Fruit fly (Drosophila melanogaster) whole organism, prepupa: Measurements from ENCODE around the gene salt.

Experiments used
- Blimp-1 ChIP-seq: fragments of 200-800 bp; sonication (Bioruptor generic); optimal IDR thresholded peaks from 3 replicates; lab custom pipeline; 2017; ENCODE audit warnings: missing biosample characterization, missing genetic modification characterization, mild to moderate bottlenecking, moderate library complexity, missing genetic modification reagents
- CG10669 ChIP-seq: fragments of 200-800 bp; sonication (Bioruptor generic); optimal IDR thresholded peaks from 3 replicates; lab custom pipeline; 2018; ENCODE audit warnings: missing biosample characterization, mild to moderate bottlenecking, missing genetic modification characterization, moderate library complexity
- CG11762 ChIP-seq: fragments of 200-800 bp; sonication (Bioruptor generic); optimal IDR thresholded peaks from 3 replicates; lab custom pipeline; 2016; ENCODE audit warnings: missing biosample characterization, missing genetic modification characterization; ENCODE audit not compliant: insufficient read depth
- CG11902 ChIP-seq: fragments of 200-800 bp; sonication (Bioruptor generic); optimal IDR thresholded peaks from 3 replicates; lab custom pipeline; 2016; ENCODE audit warnings: missing biosample characterization, missing genetic modification characterization
- CG15336 ChIP-seq: fragments of 200-800 bp; sonication (Bioruptor generic); IDR thresholded peaks from 2 replicates; pipeline ENCODE4 v1.3.6; 2022; ENCODE audit warnings: missing biosample characterization, missing genetic modification characterization
- CG1621 ChIP-seq: fragments of 200-800 bp; sonication (Bioruptor generic); optimal IDR thresholded peaks from 3 replicates; lab custom pipeline; 2018; ENCODE audit warnings: missing biosample characterization, mild to moderate bottlenecking, missing genetic modification characterization
- CG16779 ChIP-seq: fragments of 200-800 bp; sonication (Bioruptor generic); optimal IDR thresholded peaks from 3 replicates; lab custom pipeline; 2017; ENCODE audit warnings: missing biosample characterization, mild to moderate bottlenecking, missing genetic modification characterization
- CG3032 ChIP-seq: fragments of 200-800 bp; optimal IDR thresholded peaks from 2 replicates; lab custom pipeline; 2019; ENCODE audit warnings: missing biosample characterization, mild to moderate bottlenecking, missing genetic modification characterization, moderate library complexity
- CG32006 ChIP-seq: fragments of 200-800 bp; sonication (Bioruptor generic); optimal IDR thresholded peaks from 3 replicates; lab custom pipeline; 2017; ENCODE audit warnings: missing biosample characterization, mild to moderate bottlenecking, missing genetic modification characterization
- CG3919 ChIP-seq: fragments of 200-800 bp; sonication (Bioruptor generic); optimal IDR thresholded peaks from 3 replicates; lab custom pipeline; 2016; ENCODE audit warnings: missing biosample characterization, missing genetic modification characterization
- CG4318 ChIP-seq: fragments of 200-800 bp; sonication (Bioruptor generic); optimal IDR thresholded peaks from 3 replicates; lab custom pipeline; 2017; ENCODE audit warnings: missing biosample characterization, mild to moderate bottlenecking, missing genetic modification characterization
- CG6163 ChIP-seq: fragments of 200-800 bp; sonication (Bioruptor generic); IDR thresholded peaks from 3 replicates; pipeline ENCODE4 v1.3.6; 2022; ENCODE audit warnings: missing biosample characterization, missing genetic modification characterization
- CG6276 ChIP-seq: fragments of 200-800 bp; sonication (Bioruptor generic); optimal IDR thresholded peaks from 2 replicates; lab custom pipeline; 2017; ENCODE audit warnings: missing biosample characterization, mild to moderate bottlenecking, missing genetic modification characterization
- CG6792 ChIP-seq: fragments of 200-800 bp; sonication (Bioruptor generic); optimal IDR thresholded peaks from 3 replicates; lab custom pipeline; 2016; ENCODE audit warnings: missing biosample characterization, missing genetic modification characterization
- CG6854 ChIP-seq: fragments of 200-800 bp; sonication (Bioruptor generic); optimal IDR thresholded peaks from 2 replicates; lab custom pipeline; 2017; ENCODE audit warnings: missing biosample characterization, mild to moderate bottlenecking, missing genetic modification characterization
- CG7368 ChIP-seq: fragments of 200-800 bp; sonication (Bioruptor generic); optimal IDR thresholded peaks from 3 replicates; lab custom pipeline; 2016; ENCODE audit warnings: missing biosample characterization, missing genetic modification characterization
- CG8319 ChIP-seq: fragments of 200-800 bp; sonication (Bioruptor generic); optimal IDR thresholded peaks from 3 replicates; lab custom pipeline; 2016; ENCODE audit warnings: missing biosample characterization, missing genetic modification characterization
- CG8632 ChIP-seq: fragments of 200-800 bp; sonication (Bioruptor generic); optimal IDR thresholded peaks from 3 replicates; lab custom pipeline; 2016; ENCODE audit warnings: missing biosample characterization, missing genetic modification characterization
- CG9139 ChIP-seq: fragments of 200-800 bp; sonication (Bioruptor generic); optimal IDR thresholded peaks from 3 replicates; lab custom pipeline; 2017; ENCODE audit warnings: missing biosample characterization, mild to moderate bottlenecking, missing genetic modification characterization
- Eip75B ChIP-seq: fragments of 200-800 bp; sonication (Bioruptor generic); optimal IDR thresholded peaks from 3 replicates; lab custom pipeline; 2016; ENCODE audit warnings: missing biosample characterization, missing genetic modification characterization
- Eip78C ChIP-seq: fragments of 200-800 bp; sonication (Bioruptor generic); peaks from one replicate; lab custom pipeline; 2016; ENCODE audit warnings: missing biosample characterization, missing genetic modification characterization
- Eip93F ChIP-seq: fragments of 200-800 bp; sonication (Bioruptor generic); optimal IDR thresholded peaks from 2 replicates; lab custom pipeline; 2016; ENCODE audit warnings: missing biosample characterization, mild to moderate bottlenecking, missing genetic modification characterization
- Gug ChIP-seq: fragments of 200-800 bp; sonication (Bioruptor generic); IDR thresholded peaks from 2 replicates; pipeline ENCODE4 v1.3.6; 2022; ENCODE audit warnings: missing biosample characterization, missing genetic modification characterization
- Hr4 ChIP-seq: fragments of 200-800 bp; sonication (Bioruptor generic); optimal IDR thresholded peaks from 3 replicates; lab custom pipeline; 2016; ENCODE audit warnings: missing biosample characterization, missing genetic modification characterization
- Lpt ChIP-seq: fragments of 200-800 bp; sonication (Bioruptor generic); optimal IDR thresholded peaks from 3 replicates; lab custom pipeline; 2016; ENCODE audit warnings: missing biosample characterization, missing genetic modification characterization
- OdsH ChIP-seq: fragments of 200-800 bp; sonication (Bioruptor generic); optimal IDR thresholded peaks from 3 replicates; lab custom pipeline; 2016; ENCODE audit warnings: missing biosample characterization, missing genetic modification characterization
- Smox ChIP-seq: fragments of 200-800 bp; sonication (Bioruptor generic); optimal IDR thresholded peaks from 3 replicates; lab custom pipeline; 2016; ENCODE audit warnings: missing biosample characterization, missing genetic modification characterization
- Sox102F ChIP-seq: fragments of 200-800 bp; sonication (Bioruptor generic); optimal IDR thresholded peaks from 2 replicates; lab custom pipeline; 2016; ENCODE audit warnings: missing biosample characterization, mild to moderate bottlenecking, missing genetic modification characterization
- Sox14 ChIP-seq: fragments of 200-800 bp; sonication (Bioruptor generic); optimal IDR thresholded peaks from 3 replicates; lab custom pipeline; 2016; ENCODE audit warnings: missing biosample characterization, missing genetic modification characterization
- Sox15 ChIP-seq: fragments of 200-800 bp; sonication (Bioruptor generic); optimal IDR thresholded peaks from 3 replicates; lab custom pipeline; 2016; ENCODE audit warnings: missing biosample characterization, missing genetic modification characterization
- achi ChIP-seq: fragments of 200-800 bp; sonication (Bioruptor generic); optimal IDR thresholded peaks from 3 replicates; lab custom pipeline; 2016; ENCODE audit warnings: missing biosample characterization, missing genetic modification characterization
- acj6 ChIP-seq: fragments of 200-800 bp; sonication (Bioruptor generic); optimal IDR thresholded peaks from 3 replicates; lab custom pipeline; 2016; ENCODE audit warnings: missing biosample characterization, missing genetic modification characterization
- dsx ChIP-seq: fragments of 200-800 bp; optimal IDR thresholded peaks from 3 replicates; lab custom pipeline; 2019; ENCODE audit warnings: missing biosample characterization, mild to moderate bottlenecking, missing genetic modification characterization, moderate library complexity; ENCODE audit not compliant: poor library complexity, severe bottlenecking
- esn ChIP-seq: fragments of 200-800 bp; sonication (Bioruptor generic); optimal IDR thresholded peaks from 2 replicates; lab custom pipeline; 2016; ENCODE audit warnings: missing biosample characterization, mild to moderate bottlenecking, missing genetic modification characterization, moderate library complexity
- fkh ChIP-seq: fragments of 200-800 bp; sonication (Bioruptor generic); optimal IDR thresholded peaks from 3 replicates; lab custom pipeline; 2017; ENCODE audit warnings: missing biosample characterization, mild to moderate bottlenecking, missing genetic modification characterization, moderate library complexity
- lz ChIP-seq: fragments of 200-800 bp; sonication (Bioruptor generic); optimal IDR thresholded peaks from 3 replicates; lab custom pipeline; 2016; ENCODE audit warnings: missing biosample characterization, missing genetic modification characterization
- pdm3 ChIP-seq: fragments of 200-800 bp; sonication (Bioruptor generic); optimal IDR thresholded peaks from 3 replicates; lab custom pipeline; 2016; ENCODE audit warnings: missing biosample characterization, missing genetic modification characterization
- salr ChIP-seq, 2 experiments: fragments of 200-800 bp; sonication (Bioruptor generic); optimal IDR thresholded peaks; 3 replicates each; lab custom pipeline; 2016 to 2018; ENCODE audit warnings: missing biosample characterization in 2 of 2, missing genetic modification characterization in 2 of 2, mild to moderate bottlenecking in 1 of 2
- spab ChIP-seq: fragments of 200-800 bp; sonication (Bioruptor generic); optimal IDR thresholded peaks from 2 replicates; lab custom pipeline; 2017; ENCODE audit warnings: missing biosample characterization, mild to moderate bottlenecking, missing genetic modification characterization, missing genetic modification reagents
- svp ChIP-seq: fragments of 200-800 bp; sonication (Bioruptor generic); peaks from one replicate; lab custom pipeline; 2016; ENCODE audit warnings: missing biosample characterization, missing genetic modification characterization
- vri ChIP-seq: fragments of 200-800 bp; sonication (Bioruptor generic); optimal IDR thresholded peaks from 3 replicates; lab custom pipeline; 2016; ENCODE audit warnings: missing biosample characterization, mild to moderate bottlenecking, missing genetic modification characterization

salt gene

dm6 chr3R:31738060-31738619 lies 16.4 kb downstream of the salt start, which contains the start of gene eEF1alpha2:
TSS of gene eEF1alpha2 (plus strand) at chr3R:31738468.
- no peak for TF ChIP-seq esn
- peak; percentile 10; the same call in 1 of the 2 replicates for TF ChIP-seq Gug (GFP tag; lab: Robert Waterston, UW)
- no peak for TF ChIP-seq Sox102F
- TF ChIP-seq CG10669 = no peak
- no peak for TF ChIP-seq CG8319 (GFP tag; lab: Kevin White, UChicago)

DNA sequence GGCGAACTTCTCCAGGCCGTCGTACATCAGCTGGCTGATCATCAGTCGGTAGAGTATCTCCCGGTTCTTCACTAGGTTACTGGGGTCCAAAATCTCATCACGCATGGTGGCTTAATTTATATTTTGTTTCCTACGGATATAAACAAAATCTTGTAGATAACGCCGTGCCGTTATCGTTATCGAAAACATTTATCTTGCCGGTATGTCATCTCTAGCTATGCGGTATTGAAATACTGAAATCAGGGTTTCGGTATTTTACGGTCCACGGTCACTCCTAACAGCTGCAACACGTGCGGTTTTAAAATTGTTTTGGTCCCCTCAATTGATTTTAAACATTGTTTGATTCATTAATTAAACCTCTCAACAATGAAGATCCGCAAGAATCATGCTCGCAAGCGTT lies 17.7 kb downstream of the salt start, which contains the start of the genes CstF50 and CG11563:
TSS of gene CstF50 (minus strand) at position 188 of the 400 bp plus-strand sequence.
TSS of gene CG11563 (plus strand) at position 260 of the 400 bp plus-strand sequence.
- TF ChIP-seq CG1621 (tag; lab: Kevin White, UChicago) (peak; percentile 68), CG6163 (GFP tag; lab: Robert Waterston, UW) (no peak)

- TF ChIP-seq CG8319 (GFP tag; lab: Kevin White, UChicago) (no peak), spab (GFP tag; lab: Kevin White, UChicago) (no peak), Smox (GFP tag; lab: Kevin White, UChicago) (no peak), pdm3 (no peak), Hr4 (GFP tag; lab: Kevin White, UChicago) (no peak), OdsH (no peak), Gug (GFP tag; lab: Robert Waterston, UW) (no peak), Sox15 (GFP tag; lab: Kevin White, UChicago) (no peak), CG7368 (GFP tag; lab: Kevin White, UChicago) (no peak), Blimp-1 (no peak), CG32006 (GFP tag; lab: Kevin White, UChicago) (no peak)
Measured at dm6 chr3R:31727773-31728172, 26.7 kb downstream of the salt start.

dm6 chr3R:31726286-31726685 lies 28.2 kb downstream of the salt start:
- TF ChIP-seq Eip75B (GFP tag; lab: Kevin White, UChicago) (no peak), Lpt (no peak), CG9139 (GFP tag; lab: Kevin White, UChicago) (no peak), CG11762 (GFP tag; lab: Kevin White, UChicago) (no peak), Eip93F (GFP tag; lab: Kevin White, UChicago) (no peak), CG3032 (tag; lab: Kevin White, UChicago) (no peak), CG3919 (no peak), CG11902 (GFP tag; lab: Kevin White, UChicago) (no peak)
- TF ChIP-seq, all 60 proteins: peak for 0

DNA sequence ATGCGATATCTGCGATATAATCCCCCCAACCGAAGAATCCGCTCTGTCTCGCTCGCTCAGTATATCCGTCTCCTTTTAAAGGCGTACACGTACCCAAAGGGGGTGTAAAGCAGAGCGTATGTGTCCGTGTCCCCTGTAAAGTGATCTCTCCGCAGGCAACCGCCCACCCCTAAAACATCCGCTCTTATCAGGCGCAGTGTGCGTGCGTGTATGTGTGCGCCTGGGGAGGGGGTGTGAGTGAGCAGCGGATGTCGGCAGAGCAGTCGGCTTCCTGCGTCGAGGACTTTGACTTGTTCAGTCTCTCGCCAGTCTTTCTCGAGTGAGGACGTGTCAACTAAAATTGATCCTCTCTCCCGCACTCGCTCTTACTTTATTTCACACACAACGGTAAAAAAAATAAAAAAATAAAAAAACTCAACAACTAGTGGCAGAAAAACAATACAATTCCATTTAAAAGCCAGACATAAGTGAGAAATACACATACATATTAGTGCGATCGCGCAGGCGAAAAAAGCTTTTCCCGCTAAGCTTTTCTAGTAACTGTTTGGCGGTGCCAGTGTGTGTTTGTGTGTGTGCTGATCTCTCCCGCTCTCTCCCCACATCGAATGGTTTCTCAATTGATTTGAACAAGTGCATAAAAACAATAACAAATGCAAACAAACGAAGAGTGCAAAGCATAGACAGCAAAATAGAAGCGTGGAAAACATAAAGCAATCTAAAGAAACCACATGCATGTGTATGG lies 28.8 kb downstream of the salt start:
- TF ChIP-seq CG6163 (GFP tag; lab: Robert Waterston, UW) (peak; percentile 68; the same call in 2 of the 3 replicates), Blimp-1 (peak; percentile 29), CG15336 (peak; percentile 41; the same call in 1 of the 2 replicates), CG8632 (no peak), Eip78C (GFP tag; lab: Kevin White, UChicago) (peak; percentile 44), vri (GFP tag; lab: Kevin White, UChicago) (peak; percentile 11), svp (GFP tag; lab: Kevin White, UChicago) (peak; percentile 79), CG6276 (GFP tag; lab: Kevin White, UChicago) (no peak), spab (GFP tag; lab: Kevin White, UChicago) (peak; percentile 46), CG1621 (tag; lab: Kevin White, UChicago) (peak; percentile 84), CG16779 (tag; lab: Kevin White, UChicago) (no peak), CG6854 (GFP tag; lab: Kevin White, UChicago) (peak; percentile 91), salr (GFP tag; optimal IDR thresholded peaks at IDR 0.05; lab: Kevin White, UChicago) (peak in 1 of 2 experiments; percentile 40), CG6792 (peak; percentile 16), Smox (GFP tag; lab: Kevin White, UChicago) (no peak), Gug (GFP tag; lab: Robert Waterston, UW) (no peak), acj6 (GFP tag; lab: Kevin White, UChicago) (no peak), Sox102F (no peak), Hr4 (GFP tag; lab: Kevin White, UChicago) (no peak), dsx (GFP tag; lab: Kevin White, UChicago) (peak; percentile 37), achi (GFP tag; lab: Kevin White, UChicago) (no peak), CG4318 (GFP tag; lab: Kevin White, UChicago) (no peak), fkh (GFP tag; lab: Kevin White, UChicago) (peak; percentile 56), Sox14 (GFP tag; lab: Kevin White, UChicago) (peak; percentile 52), Eip75B (GFP tag; lab: Kevin White, UChicago) (peak; percentile 9), lz (GFP tag; lab: Kevin White, UChicago) (peak; percentile 10)
